Fruit fly (Drosophila melanogaster) whole organism, pupa: ENCODE measurements around the gene CG9372.

ENCODE experiments used
- CG13204 ChIP-seq: fragments of 200-800 bp; sonication (Bioruptor generic); optimal IDR thresholded peaks from 2 replicates; lab custom pipeline; 2018; ENCODE audit warnings: missing biosample characterization, mild to moderate bottlenecking, missing genetic modification characterization, moderate library complexity
- rn ChIP-seq: fragments of 200-800 bp; sonication (Bioruptor generic); IDR thresholded peaks from 2 replicates; pipeline ENCODE4 v1.3.6; 2022; ENCODE audit warnings: missing biosample characterization, missing genetic modification characterization

DNA sequence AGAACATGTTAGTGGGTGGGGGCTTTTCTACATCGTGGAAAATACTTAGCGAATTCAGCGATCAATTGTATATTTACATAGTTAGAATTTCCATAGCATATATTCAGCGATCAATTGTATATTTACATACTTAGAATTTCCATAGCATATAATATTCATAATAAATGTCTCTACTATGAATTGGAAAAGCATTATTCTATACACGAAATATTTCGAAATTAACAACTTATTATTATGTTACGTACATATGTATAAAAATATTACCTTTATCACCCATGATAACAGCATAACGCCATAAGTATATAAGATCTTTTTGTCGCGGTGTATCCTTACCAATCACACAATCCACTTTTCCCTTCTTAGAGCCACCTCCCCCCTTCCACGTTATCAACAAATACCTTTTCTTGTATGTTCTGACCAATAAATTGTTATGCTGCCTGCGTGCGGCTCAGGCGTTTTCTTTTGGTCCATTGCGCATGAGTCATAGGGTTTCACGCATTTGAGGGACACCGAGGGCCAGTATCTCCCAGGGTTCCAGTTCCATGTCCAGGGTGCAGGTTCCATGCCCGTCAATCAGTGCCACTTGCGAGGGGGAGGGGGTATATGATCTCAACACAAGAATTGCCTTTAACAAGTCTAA is 30.9 kb downstream of the CG9372 start:
- TF ChIP-seq rn (GFP tag; lab: Robert Waterston, UW) (no peak), CG13204 (GFP tag; lab: Kevin White, UChicago) (no peak)
